Fruit fly (Drosophila melanogaster) whole organism, embryonic: ENCODE data around the gene CG17625.

Experiments used
- Aef1 ChIP-seq: fragments of 200-800 bp; sonication (Bioruptor generic); IDR thresholded peaks from 3 replicates; pipeline ENCODE4 v1.3.6; 2022; ENCODE audit warnings: missing biosample characterization, missing genetic modification characterization
- Bgb ChIP-seq: fragments of 200-800 bp; sonication (Bioruptor generic); IDR thresholded peaks from 2 replicates; pipeline ENCODE4 v1.3.6; 2022; ENCODE audit warnings: missing biosample characterization, missing genetic modification characterization; ENCODE audit not compliant: partially characterized antibody
- CG10321 ChIP-seq: fragments of 200-800 bp; sonication (Bioruptor generic); IDR thresholded peaks from 2 replicates; pipeline ENCODE4 v1.3.6; 2022; ENCODE audit warnings: missing biosample characterization, missing genetic modification characterization
- CG10462 ChIP-seq: fragments of 200-800 bp; sonication (Bioruptor generic); optimal IDR thresholded peaks from 2 replicates; lab custom pipeline; 2016; ENCODE audit warnings: missing biosample characterization, missing genetic modification characterization
- CG11456 ChIP-seq: fragments of 200-800 bp; sonication (Bioruptor generic); IDR thresholded peaks from 3 replicates; pipeline ENCODE4 v1.3.6; 2022; ENCODE audit warnings: missing biosample characterization, missing genetic modification characterization
- CG1233 ChIP-seq: fragments of 200-800 bp; sonication (Bioruptor generic); optimal IDR thresholded peaks from 4 replicates; lab custom pipeline; 2018; ENCODE audit warnings: missing biosample characterization, mild to moderate bottlenecking, missing genetic modification characterization
- CG12942 ChIP-seq: fragments of 200-800 bp; sonication (Bioruptor generic); optimal IDR thresholded peaks from 3 replicates; lab custom pipeline; 2016; ENCODE audit warnings: missing biosample characterization, missing genetic modification characterization
- CG15073 ChIP-seq: fragments of 200-800 bp; sonication (Bioruptor generic); optimal IDR thresholded peaks from 2 replicates; lab custom pipeline; 2016; ENCODE audit warnings: missing biosample characterization, missing genetic modification characterization
- CG1602 ChIP-seq: fragments of 200-800 bp; sonication (Bioruptor generic); optimal IDR thresholded peaks from 3 replicates; lab custom pipeline; 2016; ENCODE audit warnings: missing biosample characterization, missing genetic modification characterization
- CG17802 ChIP-seq: fragments of 200-800 bp; sonication (Bioruptor generic); optimal IDR thresholded peaks from 2 replicates; lab custom pipeline; 2018; ENCODE audit warnings: missing biosample characterization, mild to moderate bottlenecking, missing genetic modification characterization, moderate library complexity
- CG2678 ChIP-seq: fragments of 200-800 bp; sonication (Bioruptor generic); optimal IDR thresholded peaks from 3 replicates; lab custom pipeline; 2019; ENCODE audit warnings: missing biosample characterization, mild to moderate bottlenecking, missing genetic modification characterization, moderate library complexity
- CG30403 ChIP-seq: fragments of 200-800 bp; sonication (Bioruptor generic); optimal IDR thresholded peaks from 3 replicates; lab custom pipeline; 2016; ENCODE audit warnings: missing biosample characterization, missing genetic modification characterization
- CG31388 ChIP-seq: fragments of 200-800 bp; sonication (Bioruptor generic); optimal IDR thresholded peaks from 2 replicates; lab custom pipeline; 2016; ENCODE audit warnings: missing biosample characterization, missing genetic modification characterization
- CG32772 ChIP-seq: fragments of 200-800 bp; sonication (Bioruptor generic); IDR thresholded peaks from 2 replicates; pipeline ENCODE4 v1.3.6; 2022; ENCODE audit warnings: missing biosample characterization, missing genetic modification characterization
- CG3281 ChIP-seq: fragments of 200-800 bp; sonication (Bioruptor generic); optimal IDR thresholded peaks from 3 replicates; lab custom pipeline; 2017; ENCODE audit warnings: missing biosample characterization, mild to moderate bottlenecking, missing genetic modification characterization
- CG33213 ChIP-seq: fragments of 200-800 bp; sonication (Bioruptor generic); optimal IDR thresholded peaks from 3 replicates; lab custom pipeline; 2016; ENCODE audit warnings: missing biosample characterization, missing genetic modification characterization
- CG4404 ChIP-seq: fragments of 200-800 bp; sonication (Bioruptor generic); IDR thresholded peaks from 2 replicates; pipeline ENCODE4 v1.3.6; 2022; ENCODE audit warnings: missing biosample characterization, missing genetic modification characterization
- CG4617 ChIP-seq: fragments of 200-800 bp; sonication (Bioruptor generic); optimal IDR thresholded peaks from 3 replicates; lab custom pipeline; 2016; ENCODE audit warnings: missing biosample characterization, missing genetic modification characterization, borderline replicate concordance
- CG6254 ChIP-seq: fragments of 200-800 bp; sonication (Bioruptor generic); optimal IDR thresholded peaks from 3 replicates; lab custom pipeline; 2017; ENCODE audit warnings: mild to moderate bottlenecking, missing biosample characterization, missing genetic modification reagents, missing genetic modification characterization
- CG6765 ChIP-seq: fragments of 200-800 bp; sonication (Bioruptor generic); optimal IDR thresholded peaks from 3 replicates; lab custom pipeline; 2017; ENCODE audit warnings: missing biosample characterization, mild to moderate bottlenecking, missing genetic modification characterization
- CG6813 ChIP-seq: fragments of 200-800 bp; sonication (Bioruptor generic); optimal IDR thresholded peaks from 2 replicates; lab custom pipeline; 2017; ENCODE audit warnings: missing biosample characterization, missing genetic modification characterization, mild to moderate bottlenecking, moderate library complexity, missing genetic modification reagents
- CG7928 ChIP-seq: fragments of 200-800 bp; sonication (Bioruptor generic); optimal IDR thresholded peaks from 2 replicates; lab custom pipeline; 2017; ENCODE audit warnings: missing biosample characterization, mild to moderate bottlenecking, missing genetic modification characterization
- CG9437 ChIP-seq: fragments of 200-800 bp; sonication (Bioruptor generic); optimal IDR thresholded peaks from 2 replicates; lab custom pipeline; 2018; ENCODE audit warnings: missing biosample characterization, mild to moderate bottlenecking, missing genetic modification characterization
- CkIIα-i1 ChIP-seq: fragments of 200-800 bp; sonication (Bioruptor generic); IDR thresholded peaks from 2 replicates; pipeline ENCODE4 v1.3.6; 2022; ENCODE audit warnings: missing biosample characterization, missing genetic modification characterization
- Deaf1 ChIP-seq: fragments of 200-800 bp; optimal IDR thresholded peaks from 3 replicates; lab custom pipeline; 2019; ENCODE audit warnings: missing biosample characterization, mild to moderate bottlenecking, missing genetic modification characterization, moderate library complexity
- Dip3 ChIP-seq: fragments of 200-800 bp; sonication (Bioruptor generic); optimal IDR thresholded peaks from 3 replicates; lab custom pipeline; 2016; ENCODE audit warnings: missing biosample characterization, missing genetic modification characterization
- Doc3 ChIP-seq: fragments of 200-800 bp; sonication (Bioruptor generic); IDR thresholded peaks from 3 replicates; pipeline ENCODE4 v1.3.6; 2022; ENCODE audit warnings: missing biosample characterization, missing genetic modification characterization; ENCODE audit not compliant: partially characterized antibody
- Dp ChIP-seq: fragments of 200-800 bp; sonication (Bioruptor generic); optimal IDR thresholded peaks from 2 replicates; lab custom pipeline; 2018; ENCODE audit warnings: missing biosample characterization, mild to moderate bottlenecking, missing genetic modification characterization, moderate library complexity
- Eip74EF ChIP-seq, 2 experiments: fragments of 200-800 bp in 1 of 2; fragments of >200 bp in 1 of 2; sonication (Bioruptor generic) in 1 of 2; optimal IDR thresholded peaks; 2 replicates each; lab custom pipeline; 2017 to 2019; ENCODE audit warnings: missing biosample characterization in 2 of 2, missing genetic modification characterization in 2 of 2, mild to moderate bottlenecking in 1 of 2, moderate library complexity in 1 of 2
- Fer1 ChIP-seq: fragments of 200-800 bp; sonication (Bioruptor generic); optimal IDR thresholded peaks from 2 replicates; lab custom pipeline; 2017; ENCODE audit warnings: missing biosample characterization, mild to moderate bottlenecking, missing genetic modification characterization
- Gsc ChIP-seq: fragments of 200-800 bp; sonication (Bioruptor generic); IDR thresholded peaks from 2 replicates; pipeline ENCODE4 v1.3.6; 2022; ENCODE audit warnings: missing biosample characterization, missing genetic modification characterization
- HLHmδ ChIP-seq: fragments of 200-800 bp; sonication (Bioruptor generic); optimal IDR thresholded peaks from 2 replicates; lab custom pipeline; 2018; ENCODE audit warnings: missing biosample characterization, mild to moderate bottlenecking, missing genetic modification characterization, moderate library complexity
- Lhr ChIP-seq: fragments of 200-800 bp; sonication (Bioruptor generic); optimal IDR thresholded peaks from 3 replicates; lab custom pipeline; 2017; ENCODE audit warnings: mild to moderate bottlenecking, missing biosample characterization, missing genetic modification reagents, missing genetic modification characterization
- MTF-1 ChIP-seq: fragments of 200-800 bp; sonication (Bioruptor generic); optimal IDR thresholded peaks from 2 replicates; lab custom pipeline; 2018; ENCODE audit warnings: missing biosample characterization, mild to moderate bottlenecking, missing genetic modification characterization, borderline replicate concordance
- Med ChIP-seq: fragments of 200-800 bp; sonication (Bioruptor generic); peaks from one replicate; lab custom pipeline; 2016; ENCODE audit warnings: missing biosample characterization, missing genetic modification characterization, mild to moderate bottlenecking, inconsistent platforms, moderate library complexity
- NC2α ChIP-seq: fragments of 200-800 bp; sonication (Bioruptor generic); optimal IDR thresholded peaks from 2 replicates; lab custom pipeline; 2016; ENCODE audit warnings: missing biosample characterization, missing genetic modification characterization
- Neu2 ChIP-seq: fragments of 200-800 bp; sonication (Bioruptor generic); optimal IDR thresholded peaks from 3 replicates; lab custom pipeline; 2016; ENCODE audit warnings: missing biosample characterization, missing genetic modification characterization, borderline replicate concordance
- Oli ChIP-seq: fragments of 200-800 bp; sonication (Bioruptor generic); optimal IDR thresholded peaks from 2 replicates; lab custom pipeline; 2018; ENCODE audit warnings: missing biosample characterization, mild to moderate bottlenecking, missing genetic modification characterization, moderate library complexity
- Spps ChIP-seq: fragments of 200-800 bp; sonication (Bioruptor generic); optimal IDR thresholded peaks from 2 replicates; lab custom pipeline; 2018; ENCODE audit warnings: missing biosample characterization, mild to moderate bottlenecking, missing genetic modification characterization
- cato ChIP-seq: fragments of 200-800 bp; sonication (Bioruptor generic); optimal IDR thresholded peaks from 2 replicates; lab custom pipeline; 2016; ENCODE audit warnings: missing biosample characterization, missing genetic modification characterization, borderline replicate concordance
- caup ChIP-seq: fragments of 200-800 bp; sonication (Bioruptor generic); optimal IDR thresholded peaks from 3 replicates; lab custom pipeline; 2017; ENCODE audit warnings: missing biosample characterization, mild to moderate bottlenecking, missing genetic modification characterization, moderate library complexity; ENCODE audit not compliant: severe bottlenecking
- fd64A ChIP-seq: fragments of 200-800 bp; sonication (Bioruptor generic); optimal IDR thresholded peaks from 3 replicates; lab custom pipeline; 2018; ENCODE audit warnings: missing biosample characterization, mild to moderate bottlenecking, missing genetic modification characterization
- lab ChIP-seq: fragments of 200-800 bp; sonication (Bioruptor generic); optimal IDR thresholded peaks from 3 replicates; lab custom pipeline; 2017; ENCODE audit warnings: missing biosample characterization, missing genetic modification characterization, mild to moderate bottlenecking, moderate library complexity, missing genetic modification reagents
- nau ChIP-seq: fragments of 200-800 bp; sonication (Bioruptor generic); optimal IDR thresholded peaks from 3 replicates; lab custom pipeline; 2017; ENCODE audit warnings: missing biosample characterization, mild to moderate bottlenecking, missing genetic modification characterization, missing genetic modification reagents
- nerfin-2 ChIP-seq: fragments of 200-800 bp; sonication (Bioruptor generic); IDR thresholded peaks from 2 replicates; pipeline ENCODE4 v1.3.6; 2022; ENCODE audit warnings: missing biosample characterization, missing genetic modification characterization; ENCODE audit not compliant: partially characterized antibody
- pum ChIP-seq: fragments of 200-800 bp; sonication (Bioruptor generic); optimal IDR thresholded peaks from 2 replicates; lab custom pipeline; 2016; ENCODE audit warnings: missing biosample characterization, missing genetic modification characterization
- schlank ChIP-seq: fragments of 200-800 bp; sonication (Bioruptor generic); optimal IDR thresholded peaks from 2 replicates; lab custom pipeline; 2018; ENCODE audit warnings: missing biosample characterization, mild to moderate bottlenecking, missing genetic modification characterization
- sim ChIP-seq: fragments of 200-800 bp; sonication (Bioruptor generic); IDR thresholded peaks from 2 replicates; pipeline ENCODE4 v1.3.6; 2022; ENCODE audit warnings: missing biosample characterization, missing genetic modification characterization
- tgo ChIP-seq: fragments of 200-800 bp; sonication (Bioruptor generic); IDR thresholded peaks from 3 replicates; pipeline ENCODE4 v1.3.6; 2022; ENCODE audit warnings: missing biosample characterization, missing genetic modification characterization

CG17625 gene

dm6 chr3R:22673528-22673959 is 13.1 kb upstream of the CG17625 start (continued):
- TF ChIP-seq CG10462 (GFP tag; lab: Kevin White, UChicago) (peak; percentile 59), sim (0 out of 2 replicates have a peak, but pooled peaks have one; percentile 13), CG3281 (GFP tag; lab: Kevin White, UChicago) (peak; percentile 57), Aef1 (no peak), CkIIα-i1 (GFP tag; lab: Robert Waterston, UW) (no peak), CG31388 (no peak), CG32772 (GFP tag; lab: Robert Waterston, UW) (0 out of 2 replicates have a peak, but pooled peaks have one; percentile 29), Neu2 (GFP tag; lab: Kevin White, UChicago) (peak; percentile 69), Gsc (GFP tag; lab: Robert Waterston, UW) (no peak), CG33213 (GFP tag; lab: Kevin White, UChicago) (peak; percentile 50), CG4404 (GFP tag; lab: Robert Waterston, UW) (peak; percentile 82), lab (peak; percentile 77), nerfin-2 (GFP tag; lab: Robert Waterston, UW) (no peak), CG10321 (GFP tag; lab: Robert Waterston, UW) (no peak), Oli (tag; lab: Kevin White, UChicago) (peak; percentile 77), CG11456 (GFP tag; lab: Robert Waterston, UW) (no peak), caup (peak; percentile 57), NC2α (GFP tag; lab: Kevin White, UChicago) (peak; percentile 65), CG6254 (GFP tag; lab: Kevin White, UChicago) (peak; percentile 69), tgo (peak; percentile 32; the same call in 1 of the 3 replicates), CG6765 (GFP tag; lab: Kevin White, UChicago) (no peak), Deaf1 (tag; lab: Kevin White, UChicago) (peak; percentile 20), CG4617 (GFP tag; lab: Kevin White, UChicago) (peak; percentile 7), CG1233 (GFP tag; lab: Kevin White, UChicago) (peak; percentile 73), CG17802 (tag; lab: Kevin White, UChicago) (peak; percentile 19), Lhr (GFP tag; lab: Kevin White, UChicago) (no peak), CG1602 (GFP tag; lab: Kevin White, UChicago) (peak; percentile 74), CG12942 (GFP tag; lab: Kevin White, UChicago) (peak; percentile 54), Doc3 (GFP tag; lab: Robert Waterston, UW) (no peak), nau (GFP tag; lab: Kevin White, UChicago) (no peak), CG2678 (peak; percentile 79), Spps (tag; lab: Kevin White, UChicago) (peak; percentile 65), Eip74EF (GFP tag; optimal IDR thresholded peaks at IDR 0.05; lab: Kevin White, UChicago) (peak in 1 of 2 experiments; percentile 36), pum (peak; percentile 80), Bgb (GFP tag; lab: Robert Waterston, UW) (no peak), Dip3 (no peak), CG9437 (GFP tag; lab: Kevin White, UChicago) (peak; percentile 54), CG7928 (no peak), CG30403 (peak; percentile 75), CG6813 (GFP tag; lab: Kevin White, UChicago) (peak; percentile 61), CG15073 (GFP tag; lab: Kevin White, UChicago) (peak; percentile 11), MTF-1 (GFP tag; lab: Kevin White, UChicago) (no peak), fd64A (GFP tag; lab: Kevin White, UChicago) (no peak), HLHmδ (GFP tag; lab: Kevin White, UChicago) (no peak), Fer1 (GFP tag; lab: Kevin White, UChicago) (peak; percentile 55), Dp (no peak), Med (GFP tag; lab: Kevin White, UChicago) (peak; percentile 81), cato (GFP tag; lab: Kevin White, UChicago) (peak; percentile 47), schlank (tag; lab: Kevin White, UChicago) (no peak)
